Worm (Caenorhabditis elegans) whole organism, late embryonic: Measurements from ENCODE around the gene F58F9.9.

Experiments
- ama-1 ChIP-seq: fragments of 150-350 bp; optimal IDR thresholded peaks from 2 replicates; lab custom pipeline; 2014
- ceh-2 ChIP-seq: sonication (generic microtip); optimal IDR thresholded peaks from 2 replicates; lab custom pipeline; 2016; ENCODE audit warnings: missing genotype, missing genetic modification characterization, missing compliant biosample characterization
- ceh-22 ChIP-seq: sonication (generic microtip); optimal IDR thresholded peaks from 2 replicates; lab custom pipeline; 2017; ENCODE audit warnings: missing biosample characterization, missing genetic modification characterization
- ceh-24 ChIP-seq: sonication (generic microtip); optimal IDR thresholded peaks from 2 replicates; lab custom pipeline; 2016; ENCODE audit warnings: mild to moderate bottlenecking, missing genetic modification characterization, missing compliant biosample characterization
- ceh-34 ChIP-seq: sonication (generic microtip); optimal IDR thresholded peaks from 2 replicates; lab custom pipeline; 2016; ENCODE audit warnings: mild to moderate bottlenecking, missing genetic modification characterization, missing compliant biosample characterization
- eyg-1 ChIP-seq: sonication (generic microtip); optimal IDR thresholded peaks from 2 replicates; lab custom pipeline; 2016; ENCODE audit warnings: missing genotype, missing genetic modification characterization, missing compliant biosample characterization
- lin-11 ChIP-seq: fragments of 200-800 bp; sonication (Bioruptor generic); optimal IDR thresholded peaks from 2 replicates; lab custom pipeline; 2018; ENCODE audit warnings: mild to moderate bottlenecking, missing genetic modification characterization, missing compliant biosample characterization
- nhr-11 ChIP-seq: fragments of 150-350 bp; optimal IDR thresholded peaks from 2 replicates; lab custom pipeline; 2014; ENCODE audit warnings: missing biosample characterization, missing genetic modification characterization
- nhr-232 ChIP-seq: sonication (generic microtip); optimal IDR thresholded peaks from 2 replicates; lab custom pipeline; 2016; ENCODE audit warnings: missing genetic modification characterization, missing compliant biosample characterization
- pqm-1 ChIP-seq: sonication (generic microtip); optimal IDR thresholded peaks from 2 replicates; lab custom pipeline; 2016; ENCODE audit warnings: missing genetic modification characterization, missing compliant biosample characterization
- unc-42 ChIP-seq: sonication (generic microtip); optimal IDR thresholded peaks from 2 replicates; lab custom pipeline; 2016; ENCODE audit warnings: missing genotype, missing genetic modification characterization, missing compliant biosample characterization

ce11 chrIV:6290741-6291140, 50.6 kb downstream of the F58F9.9 start, which contains the start of gene srv-24:
- TF ChIP-seq eyg-1 (tag; lab: Kevin White, UChicago) (no peak), ceh-2 (tag; lab: Kevin White, UChicago) (no peak), lin-11 (no peak), ceh-24 (no peak), ama-1 (lab: Kevin White, UChicago) (no peak), nhr-11 (no peak), nhr-232 (no peak), ceh-22 (tag; lab: Kevin White, UChicago) (no peak), ceh-34 (tag; lab: Kevin White, UChicago) (no peak), pqm-1 (tag; lab: Kevin White, UChicago) (no peak), unc-42 (no peak)
